Fruit fly (Drosophila melanogaster): Measurements from ENCODE around the gene Prosalpha4.
A peak's percentile ranks its signal among the peaks of the same experiment; 100 is the strongest.

Prosalpha4 gene

dm6 chrX:16263415-16263814 is 12.7 kb upstream of the Prosalpha4 start (continued):
- TF ChIP-seq CG10209 (GFP tag; optimal IDR thresholded peaks at IDR 0.05) (peak; percentile 72), corto (GFP tag; optimal IDR thresholded peaks at IDR 0.05) (no peak), CG7271 (tag; optimal IDR thresholded peaks at IDR 0.05) (peak; percentile 29), maf-S (GFP tag; optimal IDR thresholded peaks at IDR 0.05) (peak; percentile 15), eyg (GFP tag; optimal IDR thresholded peaks at IDR 0.05) (no peak), hb (GFP tag; IDR thresholded peaks at IDR 0.05; ENCODE audit: partially characterized antibody) (no peak), dmrt99B (tag; optimal IDR thresholded peaks at IDR 0.05) (peak; percentile 84), Lpt (GFP tag; optimal IDR thresholded peaks at IDR 0.05) (no peak), HLH3B (GFP tag; IDR thresholded peaks at IDR 0.05) (peak; percentile 79), CG11723 (GFP tag; optimal IDR thresholded peaks at IDR 0.05) (peak; percentile 41), bbx (GFP tag; IDR thresholded peaks at IDR 0.05; ENCODE audit: partially characterized antibody) (no peak), CG15696 (tag; optimal IDR thresholded peaks at IDR 0.05) (peak; percentile 67), jing (GFP tag; optimal IDR thresholded peaks at IDR 0.05) (peak; percentile 68), CG3838 (GFP tag; optimal IDR thresholded peaks at IDR 0.05) (no peak), stc (GFP tag; IDR thresholded peaks at IDR 0.05) (peak; percentile 68), CG13296 (GFP tag; optimal IDR thresholded peaks at IDR 0.05) (peak; percentile 75), CG32772 (GFP tag; IDR thresholded peaks at IDR 0.05) (peak; percentile 67), CG8290 (GFP tag; optimal IDR thresholded peaks at IDR 0.05) (peak; percentile 75), CG8290 (tag; optimal IDR thresholded peaks at IDR 0.05) (peak in 1 of 2 experiments; percentile 86), Dad (GFP tag; optimal IDR thresholded peaks at IDR 0.05) (peak; percentile 30), chn (GFP tag; optimal IDR thresholded peaks at IDR 0.05) (peak; percentile 69), lab (GFP tag; optimal IDR thresholded peaks at IDR 0.05) (peak; percentile 89), Gug (GFP tag; IDR thresholded peaks at IDR 0.05) (peak; percentile 57; the same call in 2 of the 4 replicates), D (optimal IDR thresholded peaks at IDR 0.05) (no peak), D (GFP tag; optimal IDR thresholded peaks at IDR 0.05) (peak; percentile 73), tll (GFP tag; optimal IDR thresholded peaks at IDR 0.05) (no peak), hth (optimal IDR thresholded peaks at IDR 0.05) (no peak), Kr (GFP tag; optimal IDR thresholded peaks at IDR 0.05) (no peak), CG34224 (GFP tag; IDR thresholded peaks at IDR 0.05; ENCODE audit: partially characterized antibody) (no peak), onecut (GFP tag; IDR thresholded peaks at IDR 0.05) (peak; percentile 79), CG12104 (GFP tag; optimal IDR thresholded peaks at IDR 0.05) (peak; percentile 36), Stat92E (GFP tag; optimal IDR thresholded peaks at IDR 0.05) (no peak), slbo (GFP tag; IDR thresholded peaks at IDR 0.05) (peak; percentile 77), Mes4 (GFP tag; optimal IDR thresholded peaks at IDR 0.05) (peak; percentile 18), CG4820 (GFP tag; optimal IDR thresholded peaks at IDR 0.05) (peak; percentile 82), CG1647 (GFP tag; optimal IDR thresholded peaks at IDR 0.05) (peak; percentile 25), CG6254 (GFP tag; optimal IDR thresholded peaks at IDR 0.05) (peak; percentile 72), CG13894 (tag; optimal IDR thresholded peaks at IDR 0.05) (peak; percentile 79)

DNA sequence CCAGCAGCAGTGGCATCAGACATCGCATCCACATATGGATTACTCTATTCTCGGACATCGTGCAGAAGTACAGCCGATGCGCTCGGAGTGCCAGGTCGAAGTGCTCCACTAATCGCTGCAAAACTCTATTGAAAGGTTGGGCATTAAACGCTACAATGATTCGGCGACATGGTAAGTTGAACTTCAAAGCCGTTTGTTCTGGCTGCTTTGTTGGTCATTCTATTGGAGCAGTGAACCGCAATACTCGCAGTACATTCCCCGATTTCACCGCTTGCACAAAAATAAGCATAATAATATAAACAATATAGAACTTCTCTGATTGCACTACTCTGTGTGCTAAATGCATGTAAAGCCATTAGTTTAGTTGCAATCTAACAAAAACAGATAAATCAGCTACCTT is 9.6 kb upstream of the Prosalpha4 start, which contains the start of gene CG12507:
TSS of gene CG12507 (minus strand) at position 101 of the 400 bp plus-strand sequence.
- TF ChIP-seq danr (GFP tag; IDR thresholded peaks at IDR 0.05) (no peak), CG3847 (GFP tag; IDR thresholded peaks at IDR 0.05) (no peak), HLH3B (GFP tag; IDR thresholded peaks at IDR 0.05) (no peak), CG12769 (tag; optimal IDR thresholded peaks at IDR 0.05) (no peak), CG16863 (GFP tag; optimal IDR thresholded peaks at IDR 0.05) (no peak), CG6175 (GFP tag; IDR thresholded peaks at IDR 0.05) (no peak), jumu (GFP tag; optimal IDR thresholded peaks at IDR 0.05) (no peak), odd (GFP tag; optimal IDR thresholded peaks at IDR 0.05) (no peak), CG10209 (GFP tag; optimal IDR thresholded peaks at IDR 0.05) (no peak), tll (GFP tag; optimal IDR thresholded peaks at IDR 0.05) (no peak), CG13123 (GFP tag; optimal IDR thresholded peaks at IDR 0.05) (no peak), Adf1 (GFP tag; IDR thresholded peaks at IDR 0.05) (no peak), CG17328 (GFP tag; IDR thresholded peaks at IDR 0.05) (no peak), CG12155 (GFP tag; optimal IDR thresholded peaks at IDR 0.05) (no peak)
